Fruit fly (Drosophila melanogaster) whole organism, embryonic: ENCODE results near the gene CG42814.

ENCODE experiments used
- Atf3 ChIP-seq: fragments of 200-800 bp; sonication (Bioruptor generic); optimal IDR thresholded peaks from 3 replicates; lab custom pipeline; 2016; ENCODE audit warnings: missing biosample characterization, missing genetic modification characterization
- Bteb2 ChIP-seq: fragments of 200-800 bp; sonication (Bioruptor generic); optimal IDR thresholded peaks from 2 replicates; lab custom pipeline; 2016; ENCODE audit warnings: missing biosample characterization, missing genetic modification characterization
- CG11247 ChIP-seq: fragments of 200-800 bp; sonication (Bioruptor generic); IDR thresholded peaks from 2 replicates; pipeline ENCODE4 v1.3.6; 2022; ENCODE audit warnings: missing biosample characterization, missing genetic modification characterization
- CG11695 ChIP-seq: fragments of 200-800 bp; sonication (Bioruptor generic); IDR thresholded peaks from 3 replicates; pipeline ENCODE4 v1.3.6; 2022; ENCODE audit warnings: missing biosample characterization, missing genetic modification characterization
- CG12659 ChIP-seq: fragments of 200-800 bp; sonication (Bioruptor generic); optimal IDR thresholded peaks from 3 replicates; lab custom pipeline; 2017; ENCODE audit warnings: mild to moderate bottlenecking, missing biosample characterization, missing genetic modification reagents, missing genetic modification characterization
- CG12769 ChIP-seq: fragments of 200-800 bp; sonication (Bioruptor generic); optimal IDR thresholded peaks from 2 replicates; lab custom pipeline; 2019; ENCODE audit warnings: missing biosample characterization, mild to moderate bottlenecking, missing genetic modification characterization, moderate library complexity
- CG1832 ChIP-seq: fragments of 200-800 bp; sonication (Bioruptor generic); optimal IDR thresholded peaks from 2 replicates; lab custom pipeline; 2017; ENCODE audit warnings: missing biosample characterization, mild to moderate bottlenecking, missing genetic modification characterization, inconsistent platforms
- CG18476 ChIP-seq: fragments of 200-800 bp; sonication (Bioruptor generic); optimal IDR thresholded peaks from 2 replicates; lab custom pipeline; 2016; ENCODE audit warnings: missing biosample characterization, mild to moderate bottlenecking, missing genetic modification characterization
- CG2129 ChIP-seq: fragments of 200-800 bp; sonication (Bioruptor generic); IDR thresholded peaks from 2 replicates; pipeline ENCODE4 v1.3.6; 2022; ENCODE audit warnings: missing biosample characterization, missing genetic modification characterization; ENCODE audit not compliant: partially characterized antibody
- CG32767 ChIP-seq: fragments of 200-800 bp; sonication (Bioruptor generic); IDR thresholded peaks from 2 replicates; pipeline ENCODE4 v1.3.6; 2022; ENCODE audit warnings: missing biosample characterization, missing genetic modification characterization
- CG32772 ChIP-seq: fragments of 200-800 bp; sonication (Bioruptor generic); IDR thresholded peaks from 2 replicates; pipeline ENCODE4 v1.3.6; 2022; ENCODE audit warnings: missing biosample characterization, missing genetic modification characterization
- CG4360 ChIP-seq: fragments of 200-800 bp; sonication (Bioruptor generic); IDR thresholded peaks from 2 replicates; pipeline ENCODE4 v1.3.6; 2022; ENCODE audit warnings: missing biosample characterization, missing genetic modification characterization
- CG4730 ChIP-seq: fragments of 200-800 bp; sonication (Bioruptor generic); IDR thresholded peaks from 2 replicates; pipeline ENCODE4 v1.3.6; 2022; ENCODE audit warnings: missing biosample characterization, missing genetic modification characterization
- CG5245 ChIP-seq: fragments of 200-800 bp; sonication (Bioruptor generic); optimal IDR thresholded peaks from 3 replicates; lab custom pipeline; 2016; ENCODE audit warnings: missing biosample characterization, missing genetic modification characterization
- CG7271 ChIP-seq: fragments of 200-800 bp; sonication (Bioruptor generic); optimal IDR thresholded peaks from 2 replicates; lab custom pipeline; 2018; ENCODE audit warnings: missing biosample characterization, mild to moderate bottlenecking, missing genetic modification characterization, moderate library complexity
- CG8089 ChIP-seq: fragments of 200-800 bp; sonication (Bioruptor generic); optimal IDR thresholded peaks from 3 replicates; lab custom pipeline; 2016; ENCODE audit warnings: missing biosample characterization, missing genetic modification characterization
- CG8765 ChIP-seq: fragments of 200-800 bp; sonication (Bioruptor generic); IDR thresholded peaks from 2 replicates; pipeline ENCODE4 v1.3.6; 2022; ENCODE audit warnings: missing biosample characterization, missing genetic modification characterization
- CG8924 ChIP-seq: fragments of 200-800 bp; optimal IDR thresholded peaks from 3 replicates; lab custom pipeline; 2019; ENCODE audit warnings: missing biosample characterization, mild to moderate bottlenecking, missing genetic modification characterization, moderate library complexity
- CG9797 ChIP-seq: fragments of 200-800 bp; sonication (Bioruptor generic); optimal IDR thresholded peaks from 3 replicates; lab custom pipeline; 2018; ENCODE audit warnings: missing biosample characterization, mild to moderate bottlenecking, missing genetic modification characterization
- CG9876 ChIP-seq: fragments of 200-800 bp; sonication (Bioruptor generic); optimal IDR thresholded peaks from 2 replicates; lab custom pipeline; 2016; ENCODE audit warnings: missing biosample characterization, missing genetic modification characterization
- Chrac-16 ChIP-seq: fragments of 200-800 bp; sonication (Bioruptor generic); optimal IDR thresholded peaks from 3 replicates; lab custom pipeline; 2016; ENCODE audit warnings: missing biosample characterization, missing genetic modification characterization
- Doc2 ChIP-seq: fragments of 200-800 bp; sonication (Bioruptor generic); IDR thresholded peaks from 2 replicates; pipeline ENCODE4 v1.3.6; 2022; ENCODE audit warnings: missing biosample characterization, missing genetic modification characterization
- Hmx ChIP-seq: fragments of 200-800 bp; sonication (Bioruptor generic); optimal IDR thresholded peaks from 2 replicates; lab custom pipeline; 2016; ENCODE audit warnings: missing biosample characterization, missing genetic modification characterization
- Hr78 ChIP-seq, 2 experiments: fragments of 200-800 bp in 1 of 2; fragments of >200 bp in 1 of 2; sonication (Bioruptor generic) in 1 of 2; optimal IDR thresholded peaks; 2 replicates each; lab custom pipeline; 2017 to 2019; ENCODE audit warnings: missing biosample characterization in 2 of 2, missing genetic modification characterization in 2 of 2, mild to moderate bottlenecking in 1 of 2, moderate library complexity in 1 of 2
- Mad ChIP-seq: fragments of 200-800 bp; sonication (Bioruptor generic); optimal IDR thresholded peaks from 2 replicates; lab custom pipeline; 2016; ENCODE audit warnings: missing biosample characterization, missing genetic modification characterization
- Max ChIP-seq: fragments of 200-800 bp; sonication (Bioruptor generic); optimal IDR thresholded peaks from 2 replicates; lab custom pipeline; 2016; ENCODE audit warnings: missing biosample characterization, mild to moderate bottlenecking, missing genetic modification characterization
- Oaz ChIP-seq: fragments of 200-800 bp; sonication (Bioruptor generic); IDR thresholded peaks from 2 replicates; pipeline ENCODE4 v1.3.6; 2022; ENCODE audit warnings: missing biosample characterization, missing genetic modification characterization
- Oli ChIP-seq: fragments of 200-800 bp; sonication (Bioruptor generic); optimal IDR thresholded peaks from 2 replicates; lab custom pipeline; 2018; ENCODE audit warnings: missing biosample characterization, mild to moderate bottlenecking, missing genetic modification characterization, moderate library complexity
- Ptx1 ChIP-seq: fragments of 200-800 bp; sonication (Bioruptor generic); IDR thresholded peaks from 2 replicates; pipeline ENCODE4 v1.3.6; 2022; ENCODE audit warnings: missing biosample characterization, missing genetic modification characterization
- Side ChIP-seq: fragments of 200-800 bp; sonication (Bioruptor generic); optimal IDR thresholded peaks from 2 replicates; lab custom pipeline; 2016; ENCODE audit warnings: missing biosample characterization, missing genetic modification characterization
- Vsx1 ChIP-seq: fragments of 200-800 bp; sonication (Bioruptor generic); optimal IDR thresholded peaks from 2 replicates; lab custom pipeline; 2017; ENCODE audit warnings: missing biosample characterization, mild to moderate bottlenecking, missing genetic modification characterization, missing genetic modification reagents
- ase ChIP-seq: fragments of 200-800 bp; sonication (Bioruptor generic); IDR thresholded peaks from 3 replicates; pipeline ENCODE4 v1.3.6; 2022; ENCODE audit warnings: missing biosample characterization, missing genetic modification characterization
- cad ChIP-seq: fragments of >200 bp; optimal IDR thresholded peaks from 2 replicates; lab custom pipeline; 2017; ENCODE audit warnings: missing biosample characterization, missing genetic modification characterization
- cg ChIP-seq: fragments of 200-800 bp; sonication (Bioruptor generic); optimal IDR thresholded peaks from 3 replicates; lab custom pipeline; 2019; ENCODE audit warnings: missing biosample characterization, mild to moderate bottlenecking, missing genetic modification characterization, moderate library complexity
- chn ChIP-seq: fragments of 200-800 bp; sonication (Bioruptor generic); optimal IDR thresholded peaks from 2 replicates; lab custom pipeline; 2016; ENCODE audit warnings: missing biosample characterization, missing genetic modification characterization
- disco-r ChIP-seq: fragments of 200-800 bp; sonication (Bioruptor generic); optimal IDR thresholded peaks from 2 replicates; lab custom pipeline; 2016; ENCODE audit warnings: missing biosample characterization, missing genetic modification characterization
- ftz-f1 ChIP-seq: fragments of 200-800 bp; sonication (Bioruptor generic); optimal IDR thresholded peaks from 2 replicates; lab custom pipeline; 2016; ENCODE audit warnings: missing biosample characterization, missing genetic modification characterization
- jigr1 ChIP-seq: fragments of 200-800 bp; sonication (Bioruptor generic); IDR thresholded peaks from 3 replicates; pipeline ENCODE4 v1.3.6; 2022; ENCODE audit warnings: missing biosample characterization, missing genetic modification characterization
- jing ChIP-seq: fragments of 200-800 bp; sonication (Bioruptor generic); optimal IDR thresholded peaks from 2 replicates; lab custom pipeline; 2018; ENCODE audit warnings: missing biosample characterization, mild to moderate bottlenecking, missing genetic modification characterization
- nau ChIP-seq: fragments of 200-800 bp; sonication (Bioruptor generic); optimal IDR thresholded peaks from 3 replicates; lab custom pipeline; 2017; ENCODE audit warnings: missing biosample characterization, mild to moderate bottlenecking, missing genetic modification characterization, missing genetic modification reagents
- odd ChIP-seq: fragments of 200-800 bp; sonication (Bioruptor generic); optimal IDR thresholded peaks from 2 replicates; lab custom pipeline; 2017; ENCODE audit warnings: missing biosample characterization, mild to moderate bottlenecking, missing genetic modification characterization
- pfk ChIP-seq: fragments of 200-800 bp; sonication (Bioruptor generic); optimal IDR thresholded peaks from 2 replicates; lab custom pipeline; 2018; ENCODE audit warnings: missing biosample characterization, mild to moderate bottlenecking, missing genetic modification characterization, moderate library complexity
- phol ChIP-seq: fragments of 200-800 bp; sonication (Bioruptor generic); optimal IDR thresholded peaks from 3 replicates; lab custom pipeline; 2018; ENCODE audit warnings: missing biosample characterization, mild to moderate bottlenecking, missing genetic modification characterization, moderate library complexity
- repo ChIP-seq: fragments of 200-800 bp; sonication (Bioruptor generic); optimal IDR thresholded peaks from 2 replicates; lab custom pipeline; 2016; ENCODE audit warnings: missing biosample characterization, missing genetic modification characterization
- scrt ChIP-seq: fragments of 200-800 bp; sonication (Bioruptor generic); optimal IDR thresholded peaks from 2 replicates; lab custom pipeline; 2018; ENCODE audit warnings: missing biosample characterization, mild to moderate bottlenecking, missing genetic modification characterization, moderate library complexity
- slbo ChIP-seq: fragments of 200-800 bp; sonication (Bioruptor generic); IDR thresholded peaks from 2 replicates; pipeline ENCODE4 v1.3.6; 2022; ENCODE audit warnings: missing biosample characterization, missing genetic modification characterization
- so ChIP-seq: fragments of 200-800 bp; sonication (Bioruptor generic); IDR thresholded peaks from 3 replicates; pipeline ENCODE4 v1.3.6; 2022; ENCODE audit warnings: missing biosample characterization, missing genetic modification characterization
- tap ChIP-seq: fragments of 200-800 bp; optimal IDR thresholded peaks from 3 replicates; lab custom pipeline; 2019; ENCODE audit warnings: missing biosample characterization, mild to moderate bottlenecking, missing genetic modification characterization, moderate library complexity
- toy ChIP-seq: fragments of 200-800 bp; sonication (Bioruptor generic); IDR thresholded peaks from 2 replicates; pipeline ENCODE4 v1.3.6; 2022; ENCODE audit warnings: missing biosample characterization, missing genetic modification characterization

CG42814 gene

DNA sequence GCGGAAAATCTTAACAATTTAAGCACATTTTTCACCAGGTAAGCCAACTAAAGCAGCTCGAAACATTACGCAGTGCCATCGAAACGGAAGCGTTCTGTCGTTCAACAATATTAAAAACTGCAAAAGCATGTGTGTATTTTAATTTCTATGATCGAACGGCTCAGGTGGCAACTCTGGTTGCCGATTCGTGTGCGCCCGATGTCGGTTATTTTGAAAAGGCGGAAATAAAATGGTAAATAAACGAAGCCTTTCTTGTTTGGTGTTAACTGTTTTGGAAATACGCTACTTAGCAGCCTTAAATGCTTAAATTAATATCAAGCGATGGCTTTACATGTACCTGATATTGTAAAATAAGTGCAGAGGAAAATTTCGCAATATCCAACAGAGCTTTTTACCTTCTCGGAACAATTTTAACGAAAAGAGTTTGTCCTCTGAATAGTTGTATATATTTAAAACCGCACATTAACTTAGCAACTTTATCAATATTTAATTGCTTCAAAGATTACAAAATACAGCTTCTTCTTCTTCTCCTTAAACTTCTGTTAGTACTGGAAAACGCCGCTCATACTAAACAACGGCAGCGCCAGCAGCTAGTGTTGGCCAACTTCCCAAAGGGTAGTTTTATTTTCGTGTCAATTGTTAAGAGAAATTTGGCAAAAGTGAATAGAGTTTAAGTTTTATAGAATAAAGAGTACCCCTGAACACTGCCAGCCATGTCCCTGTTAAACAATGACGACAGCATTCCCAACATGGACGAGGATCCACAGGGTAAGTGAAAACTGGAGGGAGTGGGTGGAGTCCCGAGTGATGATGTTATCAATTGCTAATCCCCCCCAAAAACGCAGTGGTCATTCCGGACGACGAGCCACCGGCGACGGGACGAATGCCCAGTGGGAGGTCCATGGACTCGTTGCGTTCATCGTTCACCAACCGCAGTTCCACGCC lies 44.1 kb upstream of the CG42814 start, which contains the start of gene CG5934 (continued):
- TF ChIP-seq toy (GFP tag; lab: Robert Waterston, UW) (no peak), Hmx (GFP tag; lab: Kevin White, UChicago) (no peak), nau (no peak), Atf3 (no peak), slbo (GFP tag; lab: Robert Waterston, UW) (peak; percentile 75), CG32772 (GFP tag; lab: Robert Waterston, UW) (no peak), CG8089 (peak; percentile 9), CG32767 (GFP tag; lab: Robert Waterston, UW) (no peak), ftz-f1 (GFP tag; lab: Kevin White, UChicago) (no peak), odd (GFP tag; lab: Kevin White, UChicago) (no peak), chn (GFP tag; lab: Kevin White, UChicago) (no peak), jigr1 (GFP tag; lab: Robert Waterston, UW) (no peak), Vsx1 (GFP tag; lab: Kevin White, UChicago) (no peak), Oaz (GFP tag; lab: Robert Waterston, UW) (no peak), phol (peak; percentile 24), Oli (tag; lab: Kevin White, UChicago) (no peak), CG12769 (tag; lab: Kevin White, UChicago) (peak; percentile 17), cad (GFP tag; lab: Kevin White, UChicago) (no peak), CG5245 (no peak), CG8765 (GFP tag; lab: Robert Waterston, UW) (no peak), CG7271 (tag; lab: Kevin White, UChicago) (no peak), so (GFP tag; lab: Robert Waterston, UW) (0 out of 3 replicates have a peak, but pooled peaks have one; percentile 27), CG9797 (no peak), CG1832 (GFP tag; lab: Kevin White, UChicago) (no peak), Bteb2 (GFP tag; lab: Kevin White, UChicago) (peak; percentile 19), tap (tag; lab: Kevin White, UChicago) (peak; percentile 3), CG8924 (peak; percentile 4), CG9876 (GFP tag; lab: Kevin White, UChicago) (no peak), CG18476 (GFP tag; lab: Kevin White, UChicago) (peak; percentile 12), CG12659 (GFP tag; lab: Kevin White, UChicago) (peak; percentile 62), scrt (GFP tag; lab: Kevin White, UChicago) (peak; percentile 24), Hr78 (GFP tag; optimal IDR thresholded peaks at IDR 0.05; lab: Kevin White, UChicago) (no peak), CG11247 (GFP tag; lab: Robert Waterston, UW) (0 out of 2 replicates have a peak, but pooled peaks have one; percentile 46), Doc2 (GFP tag; lab: Robert Waterston, UW) (no peak), CG4360 (GFP tag; lab: Robert Waterston, UW) (no peak), CG2129 (GFP tag; lab: Robert Waterston, UW) (no peak), Max (no peak), Ptx1 (peak; percentile 32; the same call in 1 of the 2 replicates), Side (GFP tag; lab: Kevin White, UChicago) (peak; percentile 26), CG4730 (no peak), CG11695 (GFP tag; lab: Robert Waterston, UW) (no peak), disco-r (GFP tag; lab: Kevin White, UChicago) (no peak), Mad (GFP tag; lab: Kevin White, UChicago) (no peak), repo (GFP tag; lab: Kevin White, UChicago) (no peak), pfk (GFP tag; lab: Kevin White, UChicago) (peak; percentile 1), cg (peak; percentile 11), ase (GFP tag; lab: Robert Waterston, UW) (no peak), Chrac-16 (GFP tag; lab: Kevin White, UChicago) (peak; percentile 2), jing (no peak)
